Fruit fly (Drosophila melanogaster): Measurements from ENCODE around the gene CG31776.

DNA sequence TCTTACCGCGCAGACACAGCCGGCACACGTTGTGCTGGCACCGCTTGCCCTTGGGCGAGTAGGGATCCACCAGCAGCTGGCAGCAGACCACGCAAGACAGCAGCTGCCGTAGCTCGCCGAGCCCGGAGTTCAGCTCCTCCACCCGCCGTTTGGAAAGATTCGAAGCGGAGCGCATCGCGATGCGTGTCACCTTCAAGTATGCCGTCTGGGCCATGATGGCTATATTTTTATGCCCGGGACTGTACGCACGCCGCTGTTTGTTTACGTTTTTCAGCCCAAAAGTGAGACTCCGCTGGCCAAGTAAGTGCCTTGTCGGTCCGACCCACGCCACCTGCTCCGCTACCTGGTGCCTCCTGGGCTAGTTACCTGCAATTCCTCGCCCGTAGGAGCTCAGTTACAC lies 4.6 kb upstream of the CG31776 start:
- TF ChIP-seq psq (optimal IDR thresholded peaks at IDR 0.05) (no peak), h (optimal IDR thresholded peaks at IDR 0.05) (no peak), insv (optimal IDR thresholded peaks at IDR 0.05) (no peak)

Data from Kc167 (cell line).